Worm (Caenorhabditis elegans) whole organism, late embryonic: ENCODE data around the gene ufd-2.

Experiments used
- C08G9.2 ChIP-seq: sonication (generic microtip); optimal IDR thresholded peaks from 2 replicates; lab custom pipeline; 2016; ENCODE audit warnings: mild to moderate bottlenecking, missing genetic modification characterization, moderate library complexity, missing compliant biosample characterization
- F13H6.1 ChIP-seq: sonication (generic microtip); optimal IDR thresholded peaks from 2 replicates; lab custom pipeline; 2016; ENCODE audit warnings: missing genetic modification characterization, missing compliant biosample characterization
- K02D7.2 ChIP-seq: sonication (generic microtip); optimal IDR thresholded peaks from 2 replicates; lab custom pipeline; 2017; ENCODE audit warnings: mild to moderate bottlenecking, missing genetic modification characterization, missing compliant biosample characterization
- T23F11.4 ChIP-seq: fragments of 200-800 bp; sonication (Bioruptor generic); optimal IDR thresholded peaks from 2 replicates; lab custom pipeline; 2018; ENCODE audit warnings: mild to moderate bottlenecking, missing genetic modification characterization, missing compliant biosample characterization
- ceh-18 ChIP-seq: sonication (generic microtip); optimal IDR thresholded peaks from 2 replicates; lab custom pipeline; 2016; ENCODE audit warnings: missing genetic modification characterization, missing compliant biosample characterization
- ceh-2 ChIP-seq: sonication (generic microtip); optimal IDR thresholded peaks from 2 replicates; lab custom pipeline; 2016; ENCODE audit warnings: missing genotype, missing genetic modification characterization, missing compliant biosample characterization
- ceh-31 ChIP-seq: sonication (generic microtip); optimal IDR thresholded peaks from 2 replicates; lab custom pipeline; 2016; ENCODE audit warnings: missing genetic modification characterization, missing compliant biosample characterization
- ceh-34 ChIP-seq: sonication (generic microtip); optimal IDR thresholded peaks from 2 replicates; lab custom pipeline; 2016; ENCODE audit warnings: mild to moderate bottlenecking, missing genetic modification characterization, missing compliant biosample characterization
- ceh-45 ChIP-seq: fragments of 200-800 bp; sonication (Bioruptor generic); IDR thresholded peaks from 2 replicates; pipeline ENCODE4 v1.3.6; 2022; ENCODE audit warnings: missing genetic modification reagents, missing genetic modification characterization, missing compliant biosample characterization
- ceh-48 ChIP-seq: sonication (generic microtip); optimal IDR thresholded peaks from 2 replicates; lab custom pipeline; 2016; ENCODE audit warnings: missing genetic modification characterization, inconsistent platforms, missing compliant biosample characterization
- che-1 ChIP-seq: sonication (generic microtip); optimal IDR thresholded peaks from 2 replicates; lab custom pipeline; 2016; ENCODE audit warnings: mild to moderate bottlenecking, missing genetic modification characterization, missing compliant biosample characterization
- dve-1 ChIP-seq: sonication (generic microtip); optimal IDR thresholded peaks from 2 replicates; lab custom pipeline; 2017; ENCODE audit warnings: antibody characterized with exemption, mild to moderate bottlenecking, missing genetic modification characterization, missing compliant biosample characterization
- elt-2 ChIP-seq: sonication (generic microtip); optimal IDR thresholded peaks from 2 replicates; lab custom pipeline; 2016; ENCODE audit warnings: missing genetic modification reagents, missing genetic modification characterization, missing compliant biosample characterization
- eyg-1 ChIP-seq: sonication (generic microtip); optimal IDR thresholded peaks from 2 replicates; lab custom pipeline; 2016; ENCODE audit warnings: missing genotype, missing genetic modification characterization, missing compliant biosample characterization
- fax-1 ChIP-seq: sonication (generic microtip); optimal IDR thresholded peaks from 2 replicates; lab custom pipeline; 2016; ENCODE audit warnings: missing genotype, missing genetic modification characterization, missing compliant biosample characterization
- hlh-15 ChIP-seq: sonication (generic microtip); optimal IDR thresholded peaks from 2 replicates; lab custom pipeline; 2016; ENCODE audit warnings: missing genetic modification characterization, missing compliant biosample characterization
- hlh-6 ChIP-seq: sonication (generic microtip); optimal IDR thresholded peaks from 2 replicates; lab custom pipeline; 2016; ENCODE audit warnings: missing genotype, missing genetic modification characterization, missing compliant biosample characterization
- lim-6 ChIP-seq: sonication (generic microtip); optimal IDR thresholded peaks from 2 replicates; lab custom pipeline; 2016; ENCODE audit warnings: missing genetic modification characterization, missing compliant biosample characterization
- lin-11 ChIP-seq: fragments of 200-800 bp; sonication (Bioruptor generic); optimal IDR thresholded peaks from 2 replicates; lab custom pipeline; 2018; ENCODE audit warnings: mild to moderate bottlenecking, missing genetic modification characterization, missing compliant biosample characterization
- madf-2 ChIP-seq: sonication (generic microtip); optimal IDR thresholded peaks from 2 replicates; lab custom pipeline; 2017; ENCODE audit warnings: missing genetic modification characterization, missing compliant biosample characterization
- mec-3 ChIP-seq: sonication (generic microtip); optimal IDR thresholded peaks from 2 replicates; lab custom pipeline; 2016; ENCODE audit warnings: borderline replicate concordance, missing genetic modification characterization, missing compliant biosample characterization
- nfya-1 ChIP-seq: sonication (generic microtip); optimal IDR thresholded peaks from 2 replicates; lab custom pipeline; 2017; ENCODE audit warnings: missing genetic modification characterization, mild to moderate bottlenecking, missing compliant biosample characterization, antibody characterized with exemption, moderate library complexity
- npax-4 ChIP-seq: sonication (generic microtip); optimal IDR thresholded peaks from 2 replicates; lab custom pipeline; 2016; ENCODE audit warnings: missing genetic modification characterization, missing compliant biosample characterization
- pag-3 ChIP-seq: sonication (generic microtip); optimal IDR thresholded peaks from 2 replicates; lab custom pipeline; 2016; ENCODE audit warnings: missing compliant biosample characterization, missing genetic modification characterization, borderline replicate concordance
- pax-1 ChIP-seq: fragments of 150-350 bp; optimal IDR thresholded peaks from 2 replicates; lab custom pipeline; 2014; ENCODE audit warnings: missing biosample characterization, missing genetic modification characterization
- ref-2 ChIP-seq: sonication (generic microtip); optimal IDR thresholded peaks from 2 replicates; lab custom pipeline; 2016; ENCODE audit warnings: missing genetic modification characterization, missing compliant biosample characterization
- rnt-1 ChIP-seq: sonication (generic microtip); optimal IDR thresholded peaks from 2 replicates; lab custom pipeline; 2016; ENCODE audit warnings: missing genetic modification characterization, missing compliant biosample characterization
- tbx-7 ChIP-seq: sonication (generic microtip); optimal IDR thresholded peaks from 2 replicates; lab custom pipeline; 2016; ENCODE audit warnings: missing genotype, missing genetic modification characterization, missing compliant biosample characterization
- unc-3 ChIP-seq, 2 experiments: fragments of 200-800 bp in 1 of 2; sonication (Bioruptor generic) in 1 of 2; sonication (generic microtip) in 1 of 2; conservative IDR thresholded peaks in 1 of 2; optimal IDR thresholded peaks in 1 of 2; 2 replicates each; pipeline versions ENCODE4 v1.3.6 to Lab custom; 2016 to 2022; ENCODE audit warnings: missing compliant biosample characterization in 2 of 2, missing genetic modification characterization in 2 of 2, missing genetic modification reagents in 1 of 2
- unc-42 ChIP-seq: sonication (generic microtip); optimal IDR thresholded peaks from 2 replicates; lab custom pipeline; 2016; ENCODE audit warnings: missing genotype, missing genetic modification characterization, missing compliant biosample characterization
- unc-55 ChIP-seq: sonication (generic microtip); optimal IDR thresholded peaks from 2 replicates; lab custom pipeline; 2017; ENCODE audit warnings: missing biosample characterization, missing genetic modification reagents, missing genetic modification characterization
- ztf-16 ChIP-seq: sonication (generic microtip); optimal IDR thresholded peaks from 2 replicates; lab custom pipeline; 2017; ENCODE audit warnings: missing genetic modification characterization, missing compliant biosample characterization

The ufd-2 gene

ce11 chrII:8039416-8039815 is 23.1 kb upstream of the ufd-2 start, which contains the start of the genes ubh-4 and algn-6 (continued):
- TF ChIP-seq tbx-7 (tag; lab: Kevin White, UChicago) (peak; percentile 42), K02D7.2 (tag; lab: Kevin White, UChicago) (no peak), ceh-2 (tag; lab: Kevin White, UChicago) (peak; percentile 70), nfya-1 (tag; lab: Kevin White, UChicago) (peak; percentile 21), ceh-31 (peak; percentile 84), elt-2 (tag; lab: Kevin White, UChicago) (peak; percentile 35), C08G9.2 (tag; lab: Kevin White, UChicago) (peak; percentile 67), eyg-1 (tag; lab: Kevin White, UChicago) (no peak), ref-2 (tag; lab: Kevin White, UChicago) (peak; percentile 30)

DNA sequence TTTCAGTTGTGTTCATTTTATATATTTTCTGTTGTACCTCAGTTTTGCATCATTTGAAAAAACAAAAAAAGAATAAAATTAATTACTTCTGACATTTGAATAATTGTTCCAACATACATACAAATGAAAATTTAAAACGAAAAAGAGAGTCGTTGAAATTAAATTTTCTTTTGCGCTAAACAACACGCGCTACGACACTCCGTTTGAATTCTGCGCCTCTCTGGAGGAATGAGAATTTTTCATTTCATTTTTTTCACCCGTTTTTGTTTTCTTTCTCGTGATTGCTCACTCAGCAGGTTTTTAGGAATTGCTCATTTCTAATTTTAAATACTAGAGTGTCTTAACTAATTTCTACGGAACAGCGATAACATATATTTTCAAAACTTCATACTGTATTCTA is 20.9 kb upstream of the ufd-2 start:
- TF ChIP-seq ztf-16 (tag; lab: Kevin White, UChicago): no peak
- peak; percentile 80 for TF ChIP-seq unc-42
- TF ChIP-seq, all 69 proteins: peak for 1

- TF ChIP-seq elt-2 (tag; lab: Kevin White, UChicago): no peak
- no peak for TF ChIP-seq hlh-15 (tag; lab: Kevin White, UChicago)
- TF ChIP-seq T23F11.4 (GFP tag; lab: Kevin White, UChicago): no peak
- no peak for TF ChIP-seq dve-1 (tag; lab: Kevin White, UChicago)
- no peak for TF ChIP-seq unc-42
- TF ChIP-seq mec-3: no peak
- TF ChIP-seq unc-3 (GFP tag; conservative IDR thresholded peaks at IDR 0.05; lab: Robert Waterston, UW): no peak
- no peak for TF ChIP-seq unc-3 (tag; optimal IDR thresholded peaks at IDR 0.05; lab: Kevin White, UChicago)
- no peak for TF ChIP-seq che-1 (tag; lab: Kevin White, UChicago)
- TF ChIP-seq F13H6.1 (tag; lab: Kevin White, UChicago): no peak
- TF ChIP-seq pax-1 (tag; lab: Kevin White, UChicago): no peak
- no peak for TF ChIP-seq K02D7.2 (tag; lab: Kevin White, UChicago)
- TF ChIP-seq eyg-1 (tag; lab: Kevin White, UChicago): no peak
- no peak for TF ChIP-seq npax-4 (tag; lab: Kevin White, UChicago)
- no peak for TF ChIP-seq pag-3
- TF ChIP-seq ceh-45 (GFP tag; lab: Robert Waterston, UW): no peak
- no peak for TF ChIP-seq fax-1 (tag; lab: Kevin White, UChicago)
- TF ChIP-seq hlh-6 (tag; lab: Kevin White, UChicago): no peak
- TF ChIP-seq, all 69 proteins: peak for 0
Measured at ce11 chrII:8042289-8042688, 20.3 kb upstream of the ufd-2 start, which contains the start of gene T05H10.1. Gene T05H10.1 (plus strand): TSS chrII:8042589.

DNA sequence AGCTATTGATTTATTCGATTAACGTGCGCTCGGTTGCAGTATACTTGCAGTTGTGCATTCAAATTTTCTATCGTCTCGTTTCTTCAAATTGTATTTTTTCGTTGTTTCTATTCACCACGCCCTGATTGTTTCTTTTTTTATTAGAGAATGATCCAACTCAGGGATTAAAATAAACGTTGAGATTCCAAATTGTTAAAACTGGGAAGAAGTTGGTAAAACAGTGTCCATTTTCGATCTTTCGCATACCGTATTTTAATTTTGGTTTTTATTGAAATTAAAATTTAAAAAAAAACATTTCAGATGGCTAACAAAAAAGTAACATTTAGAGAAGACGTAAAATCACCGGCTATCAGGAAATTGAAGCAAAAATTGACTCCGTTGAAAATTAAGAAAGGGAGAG is 15.3 kb upstream of the ufd-2 start, which contains the start of gene apn-1:
Gene apn-1 (plus strand): TSS at position 301 of the 400 bp plus-strand sequence.
- TF ChIP-seq nfya-1 (tag; lab: Kevin White, UChicago) (no peak), madf-2 (no peak), lim-6 (tag; lab: Kevin White, UChicago) (no peak), rnt-1 (tag; lab: Kevin White, UChicago) (no peak), ceh-48 (no peak), tbx-7 (tag; lab: Kevin White, UChicago) (no peak), ceh-18 (tag; lab: Kevin White, UChicago) (no peak), pag-3 (no peak), ztf-16 (tag; lab: Kevin White, UChicago) (no peak), dve-1 (tag; lab: Kevin White, UChicago) (no peak), ceh-34 (tag; lab: Kevin White, UChicago) (no peak)

ce11 chrII:8050477-8050876 is 12.1 kb upstream of the ufd-2 start, which contains the start of gene mtre-1:
Gene mtre-1 (minus strand): TSS chrII:8050577.
- no peak for TF ChIP-seq ceh-31
- no peak for TF ChIP-seq rnt-1 (tag; lab: Kevin White, UChicago)
- TF ChIP-seq unc-55: no peak
- TF ChIP-seq lin-11: no peak
